Worm (Caenorhabditis elegans): ENCODE results near the gene ZK287.1.

- TF ChIP-seq ama-1 (optimal IDR thresholded peaks at IDR 0.05) (no peak), ets-7 (tag; optimal IDR thresholded peaks at IDR 0.05) (no peak), hnd-1 (tag; optimal IDR thresholded peaks at IDR 0.05) (no peak), pes-1 (GFP tag; IDR thresholded peaks at IDR 0.05) (no peak), ceh-13 (GFP tag; optimal IDR thresholded peaks at IDR 0.05) (no peak), hmbx-1 (tag; optimal IDR thresholded peaks at IDR 0.05) (no peak), tbx-37 (GFP tag; conservative IDR thresholded peaks at IDR 0.05) (no peak), aly-1 (tag; optimal IDR thresholded peaks at IDR 0.05) (no peak), F13C5.2 (tag; optimal IDR thresholded peaks at IDR 0.05) (no peak)
Observed at ce11 chrV:9663948-9664347, 2.5 kb upstream of the ZK287.1 start.
